Worm (Caenorhabditis elegans) whole organism, L4/young adult: ENCODE measurements around the gene ZK896.1.

ENCODE experiments used
- dao-5 ChIP-seq: sonication (generic microtip); optimal IDR thresholded peaks from 2 replicates; lab custom pipeline; 2016; ENCODE audit warnings: missing genotype, missing genetic modification characterization, moderate library complexity, missing compliant biosample characterization
- him-1 ChIP-seq: sonication (generic microtip); optimal IDR thresholded peaks from 2 replicates; lab custom pipeline; 2016; ENCODE audit warnings: missing genotype, missing genetic modification reagents, missing genetic modification characterization, missing compliant biosample characterization

- no peak for TF ChIP-seq dao-5
- TF ChIP-seq him-1 (tag; lab: Kevin White, UChicago): no peak
These were observed 39.4 kb upstream of the ZK896.1 start, which contains the start of gene irg-6 for ce11 chrIV:12914532-12915019.
